Worm (Caenorhabditis elegans) whole organism, L4 larva: ENCODE measurements around the gene C01F1.5.

Experiments used
- R02D3.7 ChIP-seq: fragments of 150-350 bp; sonication (generic microtip); optimal IDR thresholded peaks from 3 replicates; lab custom pipeline; 2014; ENCODE audit warnings: missing biosample characterization, missing genetic modification characterization
- aly-2 ChIP-seq: sonication (generic microtip); optimal IDR thresholded peaks from 2 replicates; lab custom pipeline; 2018; ENCODE audit warnings: missing biosample characterization, missing genetic modification characterization
- mep-1 ChIP-seq: fragments of 150-350 bp; sonication (generic microtip); optimal IDR thresholded peaks from 3 replicates; lab custom pipeline; 2014; ENCODE audit warnings: missing biosample characterization, missing genetic modification characterization
- php-3 ChIP-seq: fragments of 200-800 bp; sonication (Bioruptor generic); IDR thresholded peaks from 2 replicates; pipeline ENCODE4 v1.3.6; 2022; ENCODE audit warnings: missing genetic modification reagents, missing genetic modification characterization, missing compliant biosample characterization
- snpc-4 ChIP-seq: fragments of 150-350 bp; optimal IDR thresholded peaks from 2 replicates; lab custom pipeline; 2014; ENCODE audit warnings: missing biosample characterization, missing genetic modification characterization
- tra-1 ChIP-seq: fragments of 200-800 bp; sonication (Bioruptor generic); IDR thresholded peaks from 2 replicates; pipeline ENCODE4 v1.3.6; 2022; ENCODE audit warnings: missing genetic modification reagents, missing genetic modification characterization, missing compliant biosample characterization
- unc-39 ChIP-seq: sonication (generic microtip); optimal IDR thresholded peaks from 2 replicates; lab custom pipeline; 2017; ENCODE audit warnings: missing biosample characterization, missing genetic modification characterization
- unc-62 ChIP-seq, 3 experiments: fragments of 150-350 bp in 1 of 3; sonication (generic microtip); optimal IDR thresholded peaks in 2 of 3; peaks in 1 of 3; 1 replicate in 1 of 3; 2 replicates in 2 of 3; lab custom pipeline; 2014 to 2017; ENCODE audit warnings: missing biosample characterization in 3 of 3, missing genetic modification characterization in 3 of 3, missing genetic modification reagents in 3 of 3, missing genotype in 1 of 3

- TF ChIP-seq tra-1 (GFP tag; lab: Robert Waterston, UW) (no peak), aly-2 (no peak), R02D3.7 (tag; lab: Kevin White, UChicago) (no peak), mep-1 (no peak), snpc-4 (tag; lab: Kevin White, UChicago) (no peak), php-3 (no peak), unc-39 (no peak), unc-62 (GFP tag; optimal IDR thresholded peaks at IDR 0.05 in 1 of 2; lab: Kevin White, UChicago) (no peak), unc-62 (tag; optimal IDR thresholded peaks at IDR 0.05; lab: Kevin White, UChicago) (no peak)
Measured at ce11 chrII:4284305-4285193, 2.9 kb upstream of the C01F1.5 start.
